Worm (Caenorhabditis elegans): ENCODE data around the gene E02H4.5.
A peak's percentile ranks its signal among the peaks of the same experiment; 100 is the strongest.

Gene E02H4.5

DNA sequence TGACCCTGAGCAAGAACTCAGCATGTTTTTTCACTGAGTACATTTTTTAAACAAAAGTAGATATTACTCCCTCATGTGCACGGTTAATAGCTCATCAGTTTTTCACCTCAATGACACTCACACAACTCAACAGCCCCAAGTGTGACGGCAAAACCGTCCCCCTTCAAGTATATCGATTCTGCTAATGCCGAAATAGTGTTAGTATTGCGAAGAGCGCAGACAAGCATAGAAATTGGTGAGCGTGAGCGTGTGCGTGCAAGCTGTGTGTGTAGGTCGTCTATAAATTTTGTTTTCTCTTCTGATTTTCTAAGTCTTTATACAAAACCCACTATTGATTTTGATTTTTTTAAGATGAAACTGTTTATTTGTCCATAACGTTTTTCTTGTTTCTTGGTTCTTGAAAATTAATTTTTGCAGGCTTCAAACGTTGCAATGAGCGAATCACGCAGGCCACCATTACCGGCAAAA is 16.6 kb downstream of the E02H4.5 start, which contains the start of gene K04C1.2 (continued):
- no peak for TF ChIP-seq nhr-77 (tag; optimal IDR thresholded peaks at IDR 0.05)
- no peak for TF ChIP-seq ces-1 (GFP tag; optimal IDR thresholded peaks at IDR 0.05)
- no peak for TF ChIP-seq vab-15 (tag; optimal IDR thresholded peaks at IDR 0.05)
- no peak for TF ChIP-seq nhr-11 (tag; optimal IDR thresholded peaks at IDR 0.05)
- no peak for TF ChIP-seq nhr-237 (tag; optimal IDR thresholded peaks at IDR 0.05)
- TF ChIP-seq C34B4.2 (tag; optimal IDR thresholded peaks at IDR 0.05): no peak
- peak in 1 of 6 experiments; percentile 5 for TF ChIP-seq elt-3 (tag; optimal IDR thresholded peaks at IDR 0.05)
- TF ChIP-seq irx-1 (tag; optimal IDR thresholded peaks at IDR 0.05): no peak
- no peak for TF ChIP-seq alr-1 (tag; optimal IDR thresholded peaks at IDR 0.05; ENCODE audit: borderline replicate concordance)
- TF ChIP-seq mdl-1 (tag; optimal IDR thresholded peaks at IDR 0.05): peak in 1 of 2 experiments; percentile 22
- peak; percentile 24 for TF ChIP-seq nhr-20 (tag; optimal IDR thresholded peaks at IDR 0.05)
- no peak for TF ChIP-seq hlh-4 (tag; optimal IDR thresholded peaks at IDR 0.05)
- no peak for TF ChIP-seq egl-27 (tag; optimal IDR thresholded peaks at IDR 0.05)
- no peak for TF ChIP-seq pax-3 (tag; optimal IDR thresholded peaks at IDR 0.05)
- TF ChIP-seq nhr-12 (tag; optimal IDR thresholded peaks at IDR 0.05): no peak
- no peak for TF ChIP-seq F16B12.6 (tag; optimal IDR thresholded peaks at IDR 0.05)
- no peak for TF ChIP-seq nhr-28 (tag; optimal IDR thresholded peaks at IDR 0.05)
- peak in 1 of 3 experiments; percentile 52 for TF ChIP-seq ceh-82 (tag; optimal IDR thresholded peaks at IDR 0.05)
- no peak for TF ChIP-seq mab-9 (GFP tag; IDR thresholded peaks at IDR 0.05)
- peak; percentile 52 for TF ChIP-seq lin-14 (GFP tag; optimal IDR thresholded peaks at IDR 0.05)
- TF ChIP-seq aly-2 (tag; optimal IDR thresholded peaks at IDR 0.05): no peak
- peak; percentile 10 to 20 for TF ChIP-seq efl-1 (optimal IDR thresholded peaks at IDR 0.05)
- TF ChIP-seq efl-1 (GFP tag; optimal IDR thresholded peaks at IDR 0.05 in 1 of 2): peak in 1 of 2 experiments; percentile 33
- peak; percentile 32 to 68 for TF ChIP-seq lin-35 (GFP tag; optimal IDR thresholded peaks at IDR 0.05)

DNA sequence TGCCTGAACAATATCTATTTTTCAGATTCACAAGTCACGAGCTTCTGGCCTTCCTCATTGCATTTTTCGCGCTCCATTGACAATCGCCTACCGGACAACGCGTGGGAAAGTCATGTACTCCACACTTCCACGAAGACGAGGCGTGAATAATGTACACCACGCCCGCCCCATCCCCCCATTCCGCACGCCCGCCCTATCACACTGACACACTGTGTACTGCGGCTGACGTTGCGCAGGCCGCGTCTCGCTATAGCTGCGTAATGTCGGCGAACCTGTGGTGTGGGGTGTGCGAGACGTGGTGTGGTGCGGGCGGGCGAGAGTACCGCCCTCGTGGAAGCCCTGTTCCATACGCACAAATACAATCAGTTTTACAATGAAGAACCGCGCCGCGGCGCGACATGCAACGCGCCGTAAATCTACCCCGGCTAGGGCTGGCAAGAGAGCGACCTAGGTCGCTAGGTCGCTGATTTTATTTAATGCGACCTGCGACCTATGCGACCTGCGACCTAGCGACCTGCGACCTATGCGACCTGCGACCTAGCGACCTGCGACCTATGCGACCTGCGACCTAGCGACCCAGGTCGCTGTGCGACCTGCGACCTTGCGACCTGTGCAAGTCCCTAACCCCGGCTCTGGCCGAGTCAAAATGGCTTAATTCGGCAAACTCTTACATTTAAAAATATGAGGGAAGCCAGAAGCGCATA is 18.7 kb downstream of the E02H4.5 start:
- TF ChIP-seq unc-30 (tag; optimal IDR thresholded peaks at IDR 0.05) (no peak), nhr-20 (tag; optimal IDR thresholded peaks at IDR 0.05) (no peak), unc-98 (GFP tag; IDR thresholded peaks at IDR 0.05) (no peak), unc-86 (tag; optimal IDR thresholded peaks at IDR 0.05) (no peak), nhr-11 (tag; optimal IDR thresholded peaks at IDR 0.05) (no peak), aha-1 (tag; optimal IDR thresholded peaks at IDR 0.05) (no peak), lir-3 (tag; optimal IDR thresholded peaks at IDR 0.05; ENCODE audit: poor library complexity) (no peak), Y116A8C.19 (tag; optimal IDR thresholded peaks at IDR 0.05; ENCODE audit: borderline replicate concordance) (no peak), skn-1 (tag; optimal IDR thresholded peaks at IDR 0.05) (no peak), efl-1 (optimal IDR thresholded peaks at IDR 0.05) (no peak), efl-1 (GFP tag; optimal IDR thresholded peaks at IDR 0.05 in 1 of 2) (no peak), fkh-8 (tag; optimal IDR thresholded peaks at IDR 0.05) (no peak), nhr-71 (tag; optimal IDR thresholded peaks at IDR 0.05) (no peak), blmp-1 (tag; optimal IDR thresholded peaks at IDR 0.05) (no peak)

DNA sequence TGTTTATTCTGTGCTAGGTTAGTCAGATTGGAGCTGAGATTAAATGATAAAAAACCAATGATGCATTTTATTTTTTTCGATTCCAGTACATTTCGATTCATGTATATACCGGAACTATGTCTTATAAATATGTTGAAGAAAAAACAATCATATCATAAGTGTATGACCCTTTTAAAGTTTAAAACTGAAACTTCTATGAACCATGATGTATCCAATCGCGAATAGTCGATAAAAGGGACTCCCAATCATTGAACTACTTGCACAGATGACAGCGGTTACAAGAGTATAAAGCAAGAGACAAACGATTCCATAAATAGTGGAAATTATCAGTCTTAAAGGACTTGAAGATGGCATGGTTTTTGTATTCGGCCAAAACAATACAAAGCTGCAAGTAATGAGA is 20.0 kb downstream of the E02H4.5 start, which contains the start of gene srg-37:
TSS of gene srg-37 (minus strand) at position 101 of the 400 bp plus-strand sequence.
- TF ChIP-seq egl-27 (tag; optimal IDR thresholded peaks at IDR 0.05) (no peak), elt-2 (tag; optimal IDR thresholded peaks at IDR 0.05) (no peak), vab-15 (tag; optimal IDR thresholded peaks at IDR 0.05) (no peak), mdl-1 (tag; optimal IDR thresholded peaks at IDR 0.05) (no peak), nhr-90 (tag; optimal IDR thresholded peaks at IDR 0.05; ENCODE audit: poor library complexity) (no peak), pax-3 (tag; optimal IDR thresholded peaks at IDR 0.05) (no peak), unc-130 (tag; optimal IDR thresholded peaks at IDR 0.05) (no peak)

Data from whole organism, L1 larva.